Worm (Caenorhabditis elegans): ENCODE data around the gene spp-6.

The spp-6 gene

DNA sequence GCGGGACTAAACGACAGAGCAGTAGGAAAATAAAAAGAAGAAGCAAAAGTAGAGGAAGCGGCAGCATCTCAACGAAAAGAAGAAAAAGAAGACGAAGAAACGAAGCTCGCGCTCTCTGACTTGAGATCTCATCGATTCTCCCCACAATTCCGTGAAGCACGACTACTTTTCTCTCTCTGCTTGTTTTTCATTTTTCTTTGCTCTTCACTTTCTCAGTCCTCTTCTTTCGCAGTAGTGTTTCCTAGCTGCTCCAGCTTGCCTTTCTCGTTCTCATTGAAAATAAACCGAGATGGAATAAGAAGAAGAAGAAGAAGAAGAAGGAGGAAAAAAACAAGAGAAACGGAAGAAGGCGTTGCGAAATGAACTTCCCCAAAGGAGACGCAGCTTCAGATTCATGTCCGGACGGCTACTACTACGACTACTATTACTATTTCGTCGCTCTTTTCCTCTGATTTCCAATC, 32.4 kb upstream of the spp-6 start (continued):
- no peak for TF ChIP-seq ZK337.2 (GFP tag; IDR thresholded peaks at IDR 0.05)
- TF ChIP-seq mes-2 (tag; optimal IDR thresholded peaks at IDR 0.05; ENCODE audit: poor library complexity, severe bottlenecking) = no peak
- no peak for TF ChIP-seq F49E8.2 (tag; optimal IDR thresholded peaks at IDR 0.05; ENCODE audit: borderline replicate concordance)
- no peak for TF ChIP-seq lin-1 (GFP tag; IDR thresholded peaks at IDR 0.05)
- TF ChIP-seq set-16 (GFP tag; IDR thresholded peaks at IDR 0.05) = peak; percentile 38; the same call in 1 of the 2 replicates

DNA sequence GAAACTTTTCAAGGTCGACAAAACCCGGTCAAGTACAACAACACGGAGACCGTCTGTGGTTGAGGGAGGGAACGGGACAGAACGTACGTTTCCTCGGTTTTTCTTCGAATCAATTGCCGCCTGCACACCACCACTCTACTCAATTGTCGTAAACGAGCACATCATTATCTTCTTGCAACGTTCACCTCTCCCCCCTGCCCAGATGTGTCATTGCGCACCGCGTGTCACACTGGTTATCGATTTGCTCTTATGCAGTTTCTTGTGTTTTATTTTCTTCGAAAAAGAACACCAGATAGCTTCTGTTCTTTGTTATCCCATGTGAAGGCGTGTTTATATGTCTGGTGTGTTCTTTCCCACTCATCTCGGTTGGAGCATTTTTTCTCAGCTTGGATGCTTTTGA, 27.6 kb upstream of the spp-6 start:
- TF ChIP-seq aly-2 (tag; optimal IDR thresholded peaks at IDR 0.05) (no peak), nhr-41 (GFP tag; IDR thresholded peaks at IDR 0.05) (no peak), ceh-32 (tag; optimal IDR thresholded peaks at IDR 0.05; ENCODE audit: poor library complexity) (no peak), attf-4 (tag; optimal IDR thresholded peaks at IDR 0.05) (no peak), nhr-28 (tag; optimal IDR thresholded peaks at IDR 0.05) (no peak), dmd-6 (GFP tag; IDR thresholded peaks at IDR 0.05) (no peak), daf-19 (GFP tag; conservative IDR thresholded peaks at IDR 0.05) (0 out of 2 replicates have a peak, but pooled peaks have one; percentile 8)

DNA sequence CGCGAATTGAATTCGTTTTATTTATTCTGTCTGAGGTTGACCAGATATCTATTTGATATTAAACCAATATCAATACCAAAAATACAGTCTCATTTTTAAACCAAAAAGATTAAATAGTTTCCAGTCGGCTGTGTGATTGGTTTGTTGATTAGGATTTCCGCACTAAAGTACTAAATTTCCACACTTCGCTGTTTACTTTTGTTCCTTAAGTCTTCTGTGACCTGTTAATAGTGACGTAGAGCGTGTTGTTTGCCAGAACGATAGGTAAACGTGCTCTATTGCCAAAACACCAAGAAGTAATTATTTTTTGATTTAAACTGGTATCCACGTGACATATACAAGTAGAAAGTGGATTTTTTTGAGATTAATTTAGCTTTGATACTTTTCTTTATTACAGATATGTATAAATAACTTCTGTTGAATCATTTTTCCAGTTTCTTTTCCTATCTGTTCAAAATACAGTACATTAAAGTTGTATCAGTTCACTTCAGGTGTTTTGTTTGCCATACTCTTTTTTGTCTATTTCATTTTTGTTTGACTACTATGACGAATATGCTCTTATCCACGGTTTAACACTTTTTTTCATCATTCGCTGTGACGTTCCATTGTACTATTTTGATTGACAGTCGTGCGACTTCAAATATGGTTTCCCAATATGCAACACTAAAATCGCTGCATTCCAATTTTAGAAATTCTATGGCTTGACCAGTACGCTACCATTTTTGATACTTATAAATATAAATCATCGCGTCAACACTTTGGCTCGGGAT, 26.1 kb upstream of the spp-6 start:
- TF ChIP-seq egl-27 (tag; optimal IDR thresholded peaks at IDR 0.05) (no peak), mep-1 (tag; optimal IDR thresholded peaks at IDR 0.05) (no peak), aha-1 (tag) (no peak), dmd-6 (GFP tag; IDR thresholded peaks at IDR 0.05) (peak; percentile 89), daf-16 (GFP tag; optimal IDR thresholded peaks at IDR 0.05) (peak in 1 of 2 experiments; percentile 16), daf-16 (tag; optimal IDR thresholded peaks at IDR 0.05) (peak; percentile 53), lin-13 (GFP tag; optimal IDR thresholded peaks at IDR 0.05) (no peak), lin-1 (GFP tag; IDR thresholded peaks at IDR 0.05) (no peak), madf-9 (GFP tag; conservative IDR thresholded peaks at IDR 0.05) (no peak), hlh-11 (tag; optimal IDR thresholded peaks at IDR 0.05) (peak; percentile 42), rbr-2 (tag; optimal IDR thresholded peaks at IDR 0.05) (no peak), T20F7.1 (GFP tag; optimal IDR thresholded peaks at IDR 0.05) (peak; percentile 21), nhr-48 (tag; optimal IDR thresholded peaks at IDR 0.05) (peak; percentile 59), dve-1 (tag; optimal IDR thresholded peaks at IDR 0.05; ENCODE audit: insufficient read depth) (peak; percentile 77), zip-11 (GFP tag; IDR thresholded peaks at IDR 0.05) (no peak), unc-62 (GFP tag; optimal IDR thresholded peaks at IDR 0.05 in 1 of 2) (peak; percentile 40 to 89), unc-62 (tag; optimal IDR thresholded peaks at IDR 0.05) (no peak), daf-12 (tag; optimal IDR thresholded peaks at IDR 0.05) (no peak), nhr-25 (tag; optimal IDR thresholded peaks at IDR 0.05; ENCODE audit: borderline replicate concordance, insufficient read depth) (no peak), hif-1 (tag; optimal IDR thresholded peaks at IDR 0.05) (no peak), F49E8.2 (tag; optimal IDR thresholded peaks at IDR 0.05; ENCODE audit: borderline replicate concordance) (no peak), tra-1 (GFP tag; IDR thresholded peaks at IDR 0.05) (0 out of 2 replicates have a peak, but pooled peaks have one; percentile 67), arid-1 (GFP tag; conservative IDR thresholded peaks at IDR 0.05) (no peak)

- TF ChIP-seq nhr-25 (tag; optimal IDR thresholded peaks at IDR 0.05; ENCODE audit: borderline replicate concordance, insufficient read depth) = no peak
- TF ChIP-seq tra-1 (GFP tag; IDR thresholded peaks at IDR 0.05) = no peak
- peak; percentile 65 for TF ChIP-seq nhr-77 (tag; optimal IDR thresholded peaks at IDR 0.05)
- no peak for TF ChIP-seq ztf-11 (tag; optimal IDR thresholded peaks at IDR 0.05)
- no peak for TF ChIP-seq nhr-11 (tag; optimal IDR thresholded peaks at IDR 0.05)
- TF ChIP-seq mxl-2 (GFP tag; conservative IDR thresholded peaks at IDR 0.05) = no peak
- no peak for TF ChIP-seq saeg-2 (GFP tag; IDR thresholded peaks at IDR 0.05)
- TF ChIP-seq vab-7 (GFP tag; IDR thresholded peaks at IDR 0.05) = no peak
- peak; percentile 40 for TF ChIP-seq hlh-30 (tag; optimal IDR thresholded peaks at IDR 0.05; ENCODE audit: insufficient read depth)
- TF ChIP-seq Y5F2A.4 (GFP tag; optimal IDR thresholded peaks at IDR 0.05) = no peak
- TF ChIP-seq pqm-1 (tag; optimal IDR thresholded peaks at IDR 0.05) = peak; percentile 86
- TF ChIP-seq hlh-11 (tag; optimal IDR thresholded peaks at IDR 0.05) = peak; percentile 50
- 0 out of 2 replicates have a peak, but pooled peaks have one; percentile 12 for TF ChIP-seq lin-1 (GFP tag; IDR thresholded peaks at IDR 0.05)
- TF ChIP-seq daf-8 (GFP tag; IDR thresholded peaks at IDR 0.05) = no peak
- TF ChIP-seq zfp-3 (GFP tag; conservative IDR thresholded peaks at IDR 0.05) = no peak
- no peak for TF ChIP-seq lir-3 (tag; optimal IDR thresholded peaks at IDR 0.05)
- TF ChIP-seq dve-1 (tag; optimal IDR thresholded peaks at IDR 0.05; ENCODE audit: insufficient read depth) = peak; percentile 23
- no peak for TF ChIP-seq gei-8 (GFP tag; optimal IDR thresholded peaks at IDR 0.05)
These were observed 25.3 kb upstream of the spp-6 start, which contains the start of gene lron-7 for ce11 chrX:7291810-7292209. lron-7 (plus strand) TSS chrX:7292132.
